Fruit fly (Drosophila melanogaster): ENCODE results near the gene CG15579.
A peak's percentile ranks its signal among the peaks of the same experiment; 100 is the strongest.

Gene CG15579

DNA sequence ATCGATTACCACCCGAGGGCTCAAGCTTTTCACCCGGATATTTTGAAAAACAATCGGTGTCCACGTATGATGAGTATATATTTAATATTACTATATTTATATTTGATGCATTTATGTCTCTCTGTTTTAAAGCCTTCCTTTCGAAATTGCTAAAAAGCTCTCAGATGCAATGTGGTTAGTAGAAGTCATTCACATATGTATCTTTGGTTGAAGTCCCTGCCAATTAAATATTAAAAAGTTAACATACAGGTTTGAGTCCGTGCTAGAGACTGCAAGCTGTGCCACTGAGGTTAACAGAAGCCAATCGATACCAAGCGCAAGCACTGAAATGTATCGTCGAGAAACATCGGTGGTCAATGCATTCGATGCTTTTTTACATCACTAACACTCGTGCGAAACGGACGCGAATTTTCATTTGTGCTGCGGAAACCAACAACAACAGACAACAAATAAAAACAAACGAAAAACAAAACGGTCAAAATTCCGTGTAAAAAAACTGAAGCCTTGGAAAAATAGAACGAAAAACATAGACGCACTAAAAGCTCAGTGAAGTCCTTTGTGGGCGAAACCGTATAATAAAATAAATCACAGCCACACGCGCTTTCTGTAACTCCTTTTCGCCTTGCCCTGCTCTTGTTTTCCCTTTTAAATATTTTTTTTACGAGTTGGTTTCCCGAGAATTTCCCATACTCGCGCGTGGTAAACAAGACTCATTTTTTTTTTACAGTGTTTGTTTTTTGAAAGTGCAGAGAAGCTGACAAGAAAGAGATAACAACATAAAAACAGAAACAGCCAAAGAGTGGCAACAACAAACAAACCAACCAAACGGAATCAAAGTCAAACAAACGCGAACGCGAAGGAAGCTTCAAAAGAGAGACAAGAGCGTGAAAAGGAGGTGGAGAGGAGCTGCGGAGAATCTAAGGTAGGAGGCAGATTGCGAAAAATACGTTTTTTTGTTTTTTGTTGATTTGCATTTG lies 10.9 kb upstream of the CG15579 start, which contains the start of gene norpA (continued):
- TF ChIP-seq ATbp (GFP tag; optimal IDR thresholded peaks at IDR 0.05) (peak; percentile 11), kni (GFP tag; optimal IDR thresholded peaks at IDR 0.05) (no peak), ttk (GFP tag; IDR thresholded peaks at IDR 0.05) (no peak), CG8924 (tag; optimal IDR thresholded peaks at IDR 0.05) (peak; percentile 11), ap (GFP tag; IDR thresholded peaks at IDR 0.05) (no peak), Nf-YA (GFP tag; IDR thresholded peaks at IDR 0.05) (no peak), CG13894 (tag; optimal IDR thresholded peaks at IDR 0.05) (peak; percentile 61), rib (GFP tag; IDR thresholded peaks at IDR 0.05) (peak; percentile 56; the same call in 1 of the 2 replicates), chm (GFP tag; IDR thresholded peaks at IDR 0.05) (no peak), gsb-n (tag; optimal IDR thresholded peaks at IDR 0.05) (no peak), pita (GFP tag; optimal IDR thresholded peaks at IDR 0.05) (peak; percentile 67), cg (GFP tag; optimal IDR thresholded peaks at IDR 0.05) (no peak), D19B (GFP tag; optimal IDR thresholded peaks at IDR 0.05) (no peak), zen (tag; optimal IDR thresholded peaks at IDR 0.05) (no peak), CG8359 (GFP tag; optimal IDR thresholded peaks at IDR 0.05; ENCODE audit: borderline replicate concordance) (no peak), CG2202 (tag; optimal IDR thresholded peaks at IDR 0.05) (no peak), salm (tag; optimal IDR thresholded peaks at IDR 0.05) (no peak), Dp (GFP tag; optimal IDR thresholded peaks at IDR 0.05) (peak; percentile 62), cas (GFP tag; IDR thresholded peaks at IDR 0.05) (no peak), CG7786 (GFP tag; optimal IDR thresholded peaks at IDR 0.05) (no peak), lola (GFP tag; optimal IDR thresholded peaks at IDR 0.05) (no peak), crol (GFP tag; IDR thresholded peaks at IDR 0.05) (no peak), CG34422 (GFP tag; IDR thresholded peaks at IDR 0.05) (no peak), dmrt11E (tag; optimal IDR thresholded peaks at IDR 0.05) (no peak), en (GFP tag; optimal IDR thresholded peaks at IDR 0.05) (peak; percentile 35), CG14965 (GFP tag; optimal IDR thresholded peaks at IDR 0.05; ENCODE audit: borderline replicate concordance) (no peak), HHEX (GFP tag; optimal IDR thresholded peaks at IDR 0.05) (peak; percentile 41), CG1792 (GFP tag; optimal IDR thresholded peaks at IDR 0.05) (no peak), chif (GFP tag; optimal IDR thresholded peaks at IDR 0.05) (peak; percentile 3 to 5), slp2 (GFP tag; optimal IDR thresholded peaks at IDR 0.05) (no peak), nerfin-2 (GFP tag; IDR thresholded peaks at IDR 0.05; ENCODE audit: partially characterized antibody) (peak; percentile 81), Deaf1 (tag; optimal IDR thresholded peaks at IDR 0.05) (peak; percentile 15), az2 (GFP tag; optimal IDR thresholded peaks at IDR 0.05) (no peak), Sox102F (GFP tag; optimal IDR thresholded peaks at IDR 0.05) (peak; percentile 48), hbn (GFP tag; IDR thresholded peaks at IDR 0.05; ENCODE audit: partially characterized antibody) (peak; percentile 90), h (optimal IDR thresholded peaks at IDR 0.05) (no peak), tio (GFP tag; optimal IDR thresholded peaks at IDR 0.05) (no peak), tna (GFP tag; IDR thresholded peaks at IDR 0.05; ENCODE audit: partially characterized antibody) (peak; percentile 88), ci (GFP tag; IDR thresholded peaks at IDR 0.05) (peak; percentile 10; the same call in 1 of the 3 replicates), sens (GFP tag) (peak; percentile 91), Fer3 (tag; optimal IDR thresholded peaks at IDR 0.05) (peak; percentile 12), crp (GFP tag; optimal IDR thresholded peaks at IDR 0.05) (peak; percentile 13 to 91), br (optimal IDR thresholded peaks at IDR 0.05) (no peak), dimm (GFP tag; IDR thresholded peaks at IDR 0.05) (no peak), hb (GFP tag; IDR thresholded peaks at IDR 0.05; ENCODE audit: partially characterized antibody) (peak; percentile 91), CG14860 (GFP tag; IDR thresholded peaks at IDR 0.05; ENCODE audit: partially characterized antibody) (peak; percentile 86), Doc2 (GFP tag; IDR thresholded peaks at IDR 0.05) (no peak), MBD-R2 (GFP tag; IDR thresholded peaks at IDR 0.05) (peak; percentile 23; the same call in 1 of the 2 replicates)

Data from whole organism, embryonic.